Fruit fly (Drosophila melanogaster) Kc167 (cell line): ENCODE measurements around the gene Alp5.

Experiments
- h ChIP-seq: fragments of >200 bp; optimal IDR thresholded peaks from 3 replicates; lab custom pipeline; 2018; ENCODE audit warnings: missing external identifiers
- psq ChIP-seq: fragments of >200 bp; optimal IDR thresholded peaks from 2 replicates; lab custom pipeline; 2017; ENCODE audit warnings: missing external identifiers

DNA sequence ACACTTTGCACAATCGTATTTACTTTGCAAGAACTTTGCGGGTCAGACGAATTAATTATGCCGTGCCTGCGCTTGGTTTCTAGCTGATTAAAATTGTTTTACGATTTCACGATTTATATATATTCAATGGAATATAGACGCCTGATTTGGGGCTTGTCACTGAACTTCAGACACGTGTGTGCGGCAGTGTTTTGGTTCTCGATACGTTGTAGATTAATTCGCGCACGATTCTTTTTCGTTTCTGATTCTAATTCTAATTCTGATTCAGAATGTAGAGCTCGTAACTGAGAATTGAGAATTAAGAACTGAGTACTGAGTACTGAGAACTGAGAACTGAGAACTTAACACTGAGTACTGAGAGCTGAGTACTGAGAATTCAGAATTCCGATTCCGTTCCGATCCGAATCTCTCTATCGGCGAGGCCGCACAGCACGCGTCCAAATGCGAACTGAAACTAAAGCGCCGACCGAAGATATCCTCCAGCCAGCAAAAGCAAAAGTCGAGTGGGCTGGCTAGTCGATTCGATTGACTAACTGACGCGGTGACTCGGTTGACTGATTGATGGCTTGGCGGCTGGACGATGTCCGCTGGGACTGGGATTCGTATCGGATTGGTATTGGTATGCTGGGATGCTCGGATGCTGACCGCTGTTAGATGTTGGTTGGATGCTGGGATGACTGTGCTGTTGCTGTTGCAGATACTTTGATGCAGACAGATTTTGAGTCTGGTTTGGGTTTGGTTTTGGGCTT lies 16.2 kb upstream of the Alp5 start:
- TF ChIP-seq h (lab: Kevin White, UChicago) (no peak), psq (lab: Kevin White, UChicago) (no peak)
